Worm (Caenorhabditis elegans): ENCODE results near the gene egl-10.

DNA sequence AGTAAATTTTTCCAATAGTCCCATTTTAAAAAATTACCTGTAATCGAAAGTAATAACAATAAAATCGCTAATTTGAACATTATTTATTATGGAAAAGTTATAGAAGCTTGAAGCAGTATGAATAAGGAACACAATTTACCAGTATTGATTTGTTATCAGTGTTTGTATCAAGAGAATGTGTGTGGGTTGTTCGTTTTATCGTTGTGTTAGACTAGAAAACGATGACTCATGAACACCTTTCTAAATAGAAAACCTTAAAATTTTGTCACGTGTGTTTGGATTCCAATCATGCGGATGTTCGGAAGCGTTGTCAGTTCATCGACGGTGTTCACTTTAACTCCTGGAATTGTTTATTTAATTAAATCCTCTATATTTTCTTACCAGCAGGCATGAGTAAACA lies 30.7 kb downstream of the egl-10 start, which contains the start of gene C54D10.13:
- TF ChIP-seq mab-5 (tag; optimal IDR thresholded peaks at IDR 0.05) (no peak), nhr-23 (tag; optimal IDR thresholded peaks at IDR 0.05) (no peak), ztf-11 (tag; optimal IDR thresholded peaks at IDR 0.05) (no peak), unc-62 (GFP tag; optimal IDR thresholded peaks at IDR 0.05) (no peak), nhr-11 (tag; optimal IDR thresholded peaks at IDR 0.05) (no peak), ceh-82 (tag; optimal IDR thresholded peaks at IDR 0.05) (no peak)

Measured in whole organism, L2 larva.